Worm (Caenorhabditis elegans) whole organism, young adult: Measurements from ENCODE around the gene K11H3.8.

ENCODE experiments used
- T26A5.8 ChIP-seq: sonication (generic microtip); optimal IDR thresholded peaks from 2 replicates; lab custom pipeline; 2016; ENCODE audit warnings: missing genetic modification characterization, missing compliant biosample characterization
- Y53G8AR.9 ChIP-seq: fragments of 200-800 bp; sonication (Bioruptor generic); conservative IDR thresholded peaks from 2 replicates; pipeline ENCODE4 v1.3.6; 2022; ENCODE audit warnings: missing genetic modification reagents, missing genetic modification characterization, missing compliant biosample characterization
- Y56A3A.18 ChIP-seq: fragments of 200-800 bp; sonication (Bioruptor generic); IDR thresholded peaks from 2 replicates; pipeline ENCODE4 v1.3.6; 2022; ENCODE audit warnings: missing genetic modification reagents, missing genetic modification characterization, missing compliant biosample characterization
- ZK185.1 ChIP-seq: sonication (generic microtip); optimal IDR thresholded peaks from 2 replicates; lab custom pipeline; 2016; ENCODE audit warnings: mild to moderate bottlenecking, missing genetic modification characterization, missing compliant biosample characterization; ENCODE audit not compliant: poor library complexity, severe bottlenecking
- athp-1 ChIP-seq: sonication (generic microtip); optimal IDR thresholded peaks from 2 replicates; lab custom pipeline; 2017; ENCODE audit warnings: mild to moderate bottlenecking, missing genetic modification characterization, missing compliant biosample characterization
- attf-3 ChIP-seq: fragments of 200-800 bp; sonication (Bioruptor generic); conservative IDR thresholded peaks from 2 replicates; pipeline ENCODE4 v1.3.6; 2022; ENCODE audit warnings: missing genetic modification reagents, missing genetic modification characterization, missing compliant biosample characterization
- attf-5 ChIP-seq: fragments of 200-800 bp; sonication (Bioruptor generic); optimal IDR thresholded peaks from 2 replicates; lab custom pipeline; 2018; ENCODE audit warnings: mild to moderate bottlenecking, missing genetic modification characterization, missing compliant biosample characterization
- bed-1 ChIP-seq: fragments of 200-800 bp; sonication (Bioruptor generic); IDR thresholded peaks from 2 replicates; pipeline ENCODE4 v1.3.6; 2022; ENCODE audit warnings: missing genetic modification reagents, missing genetic modification characterization, missing compliant biosample characterization
- cebp-1 ChIP-seq, 2 experiments: fragments of 200-800 bp in 1 of 2; sonication (Bioruptor generic) in 1 of 2; sonication (generic microtip) in 1 of 2; IDR thresholded peaks in 1 of 2; optimal IDR thresholded peaks in 1 of 2; 2 replicates each; pipeline versions ENCODE4 v1.3.6 to Lab custom; 2017 to 2022; ENCODE audit warnings: missing compliant biosample characterization in 2 of 2, missing genetic modification characterization in 2 of 2, mild to moderate bottlenecking in 1 of 2, missing genetic modification reagents in 1 of 2, moderate library complexity in 1 of 2
- ceh-100 ChIP-seq: fragments of 200-800 bp; sonication (Bioruptor generic); IDR thresholded peaks from 2 replicates; pipeline ENCODE4 v1.3.6; 2022; ENCODE audit warnings: missing genetic modification reagents, missing genetic modification characterization, missing compliant biosample characterization
- ceh-79 ChIP-seq: sonication (generic microtip); optimal IDR thresholded peaks from 2 replicates; lab custom pipeline; 2017; ENCODE audit warnings: mild to moderate bottlenecking, missing genetic modification characterization, missing compliant biosample characterization
- dox-1 ChIP-seq: fragments of 200-800 bp; sonication (Bioruptor generic); IDR thresholded peaks from 2 replicates; pipeline ENCODE4 v1.3.6; 2022; ENCODE audit warnings: missing genetic modification reagents, missing genetic modification characterization, missing compliant biosample characterization
- dpff-1 ChIP-seq: sonication (generic microtip); optimal IDR thresholded peaks from 2 replicates; lab custom pipeline; 2017; ENCODE audit warnings: mild to moderate bottlenecking, missing genetic modification characterization, missing compliant biosample characterization
- efl-1 ChIP-seq: fragments of 150-350 bp; optimal IDR thresholded peaks from 2 replicates; lab custom pipeline; 2014; ENCODE audit warnings: missing biosample characterization, missing genetic modification reagents, missing genetic modification characterization
- egl-18 ChIP-seq: fragments of 200-800 bp; sonication (Bioruptor generic); IDR thresholded peaks from 2 replicates; pipeline ENCODE4 v1.3.6; 2022; ENCODE audit warnings: missing genetic modification reagents, missing genetic modification characterization, missing compliant biosample characterization
- egrh-3 ChIP-seq: fragments of 200-800 bp; sonication (Bioruptor generic); IDR thresholded peaks from 2 replicates; pipeline ENCODE4 v1.3.6; 2022; ENCODE audit warnings: missing genetic modification reagents, missing genetic modification characterization, missing compliant biosample characterization
- ekl-4 ChIP-seq: fragments of 200-800 bp; sonication (Bioruptor generic); IDR thresholded peaks from 2 replicates; pipeline ENCODE4 v1.3.6; 2022; ENCODE audit warnings: missing genetic modification reagents, missing genetic modification characterization, missing compliant biosample characterization
- hlh-26 ChIP-seq: fragments of 200-800 bp; sonication (Bioruptor generic); conservative IDR thresholded peaks from 2 replicates; pipeline ENCODE4 v1.3.6; 2022; ENCODE audit warnings: missing genetic modification reagents, missing genetic modification characterization, missing compliant biosample characterization
- hmg-1.2 ChIP-seq: fragments of 200-800 bp; sonication (Bioruptor generic); IDR thresholded peaks from 2 replicates; pipeline ENCODE4 v1.3.6; 2022; ENCODE audit warnings: missing genetic modification reagents, missing genetic modification characterization, missing compliant biosample characterization
- let-607 ChIP-seq, 2 experiments: fragments of 200-800 bp in 1 of 2; sonication (Bioruptor generic) in 1 of 2; sonication (generic microtip) in 1 of 2; optimal IDR thresholded peaks; 2 replicates each; lab custom pipeline; 2016 to 2018; ENCODE audit warnings: mild to moderate bottlenecking in 2 of 2, missing compliant biosample characterization in 2 of 2, missing genetic modification characterization in 2 of 2, moderate library complexity in 2 of 2, missing genotype in 1 of 2
- lir-1 ChIP-seq: fragments of 200-800 bp; sonication (Bioruptor generic); conservative IDR thresholded peaks from 2 replicates; pipeline ENCODE4 v1.3.6; 2022; ENCODE audit warnings: missing genetic modification reagents, missing genetic modification characterization, missing compliant biosample characterization
- lsl-1 ChIP-seq: fragments of 200-800 bp; sonication (Bioruptor generic); optimal IDR thresholded peaks from 2 replicates; lab custom pipeline; 2018; ENCODE audit warnings: mild to moderate bottlenecking, missing genetic modification characterization, moderate library complexity, missing compliant biosample characterization
- lsy-27 ChIP-seq: sonication (generic microtip); optimal IDR thresholded peaks from 2 replicates; lab custom pipeline; 2017; ENCODE audit warnings: missing genetic modification characterization, mild to moderate bottlenecking, missing compliant biosample characterization, antibody characterized with exemption, missing genotype, borderline replicate concordance; ENCODE audit not compliant: insufficient read depth
- mel-28 ChIP-seq: sonication (generic microtip); optimal IDR thresholded peaks from 2 replicates; lab custom pipeline; 2016; ENCODE audit warnings: borderline replicate concordance, mild to moderate bottlenecking, missing genetic modification characterization, missing compliant biosample characterization
- nhr-179 ChIP-seq: sonication (generic microtip); optimal IDR thresholded peaks from 2 replicates; lab custom pipeline; 2016; ENCODE audit warnings: mild to moderate bottlenecking, missing genetic modification characterization, missing compliant biosample characterization
- nhr-80 ChIP-seq: sonication (generic microtip); optimal IDR thresholded peaks from 2 replicates; lab custom pipeline; 2016; ENCODE audit warnings: missing genetic modification characterization, missing compliant biosample characterization
- nhr-90 ChIP-seq: sonication (generic microtip); optimal IDR thresholded peaks from 2 replicates; lab custom pipeline; 2016; ENCODE audit warnings: missing genotype, mild to moderate bottlenecking, missing genetic modification characterization, missing compliant biosample characterization
- pbrm-1 ChIP-seq: fragments of 200-800 bp; sonication (Bioruptor generic); IDR thresholded peaks from 2 replicates; pipeline ENCODE4 v1.3.6; 2022; ENCODE audit warnings: missing genetic modification reagents, missing genetic modification characterization, missing compliant biosample characterization
- rcor-1 ChIP-seq: fragments of 200-800 bp; sonication (Bioruptor generic); IDR thresholded peaks from 2 replicates; pipeline ENCODE4 v1.3.6; 2022; ENCODE audit warnings: missing genetic modification reagents, missing genetic modification characterization, missing compliant biosample characterization
- repo-1 ChIP-seq: sonication (generic microtip); optimal IDR thresholded peaks from 2 replicates; lab custom pipeline; 2017; ENCODE audit warnings: mild to moderate bottlenecking, missing genetic modification characterization, missing compliant biosample characterization
- somi-1 ChIP-seq: fragments of 200-800 bp; sonication (Bioruptor generic); optimal IDR thresholded peaks from 2 replicates; lab custom pipeline; 2018; ENCODE audit warnings: mild to moderate bottlenecking, missing genetic modification characterization, missing compliant biosample characterization
- xnd-1 ChIP-seq: sonication (generic microtip); optimal IDR thresholded peaks from 2 replicates; lab custom pipeline; 2016; ENCODE audit warnings: missing genotype, missing genetic modification reagents, missing genetic modification characterization, missing compliant biosample characterization
- zfh-2 ChIP-seq: fragments of 200-800 bp; sonication (Bioruptor generic); conservative IDR thresholded peaks from 2 replicates; pipeline ENCODE4 v1.3.6; 2022; ENCODE audit warnings: missing genetic modification reagents, missing genetic modification characterization, missing compliant biosample characterization
- ztf-22 ChIP-seq: fragments of 200-800 bp; sonication (Bioruptor generic); optimal IDR thresholded peaks from 2 replicates; lab custom pipeline; 2018; ENCODE audit warnings: mild to moderate bottlenecking, missing genetic modification characterization, moderate library complexity, missing compliant biosample characterization
- ztf-25 ChIP-seq: fragments of 200-800 bp; sonication (Bioruptor generic); IDR thresholded peaks from 2 replicates; pipeline ENCODE4 v1.3.6; 2022; ENCODE audit warnings: missing genetic modification reagents, missing genetic modification characterization, missing compliant biosample characterization
- ztf-26 ChIP-seq: sonication (generic microtip); optimal IDR thresholded peaks from 2 replicates; lab custom pipeline; 2017; ENCODE audit warnings: missing genetic modification characterization, missing compliant biosample characterization

The K11H3.8 gene

DNA sequence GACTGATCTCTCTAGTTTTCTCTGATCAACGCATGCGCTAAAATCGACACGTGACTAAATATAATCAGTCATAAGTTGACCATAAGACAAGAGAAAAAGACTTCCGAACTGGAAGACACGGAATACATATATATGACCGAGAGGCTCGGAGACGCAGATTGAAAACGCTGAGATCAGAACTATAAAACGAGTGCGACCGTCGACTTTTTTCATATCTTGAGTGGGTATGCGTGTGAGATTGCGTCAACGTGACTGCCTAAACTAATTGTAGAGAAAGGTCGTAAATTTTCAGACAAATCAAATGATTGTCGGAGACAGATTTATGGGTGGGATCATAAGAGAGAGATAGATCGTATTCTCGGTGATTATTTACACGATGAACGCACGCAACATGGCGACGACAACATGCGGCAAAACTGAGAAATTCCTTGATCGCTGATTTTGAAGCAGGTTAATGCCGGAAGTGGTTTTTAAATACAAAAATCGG, 27.4 kb upstream of the K11H3.8 start (continued):
- TF ChIP-seq ztf-25 (GFP tag; lab: Robert Waterston, UW), result no peak
- no peak for TF ChIP-seq somi-1 (GFP tag; lab: Kevin White, UChicago)
- TF ChIP-seq zfh-2 (GFP tag; lab: Robert Waterston, UW), result no peak
- TF ChIP-seq attf-5 (GFP tag; lab: Kevin White, UChicago), result peak; percentile 47
- TF ChIP-seq nhr-80, result peak; percentile 51
- no peak for TF ChIP-seq mel-28 (tag; lab: Kevin White, UChicago)
- TF ChIP-seq nhr-179 (tag; lab: Kevin White, UChicago), result no peak
- peak; percentile 26 for TF ChIP-seq ztf-26 (tag; lab: Kevin White, UChicago)
- TF ChIP-seq lsy-27 (tag; lab: Kevin White, UChicago), result no peak
- TF ChIP-seq athp-1, result no peak
- no peak for TF ChIP-seq rcor-1
- TF ChIP-seq dpff-1 (tag; lab: Kevin White, UChicago), result no peak
- no peak for TF ChIP-seq ztf-22 (GFP tag; lab: Kevin White, UChicago)
- no peak for TF ChIP-seq xnd-1 (tag; lab: Kevin White, UChicago)
- TF ChIP-seq bed-1, result no peak
- no peak for TF ChIP-seq ekl-4 (GFP tag; lab: Robert Waterston, UW)
- TF ChIP-seq let-607 (tag; optimal IDR thresholded peaks at IDR 0.05; lab: Kevin White, UChicago), result no peak
- TF ChIP-seq attf-3 (GFP tag; lab: Robert Waterston, UW), result no peak
- TF ChIP-seq ceh-100, result no peak
- no peak for TF ChIP-seq ceh-79 (tag; lab: Kevin White, UChicago)
- no peak for TF ChIP-seq lsl-1 (GFP tag; lab: Kevin White, UChicago)
- no peak for TF ChIP-seq T26A5.8 (tag; lab: Kevin White, UChicago)

DNA sequence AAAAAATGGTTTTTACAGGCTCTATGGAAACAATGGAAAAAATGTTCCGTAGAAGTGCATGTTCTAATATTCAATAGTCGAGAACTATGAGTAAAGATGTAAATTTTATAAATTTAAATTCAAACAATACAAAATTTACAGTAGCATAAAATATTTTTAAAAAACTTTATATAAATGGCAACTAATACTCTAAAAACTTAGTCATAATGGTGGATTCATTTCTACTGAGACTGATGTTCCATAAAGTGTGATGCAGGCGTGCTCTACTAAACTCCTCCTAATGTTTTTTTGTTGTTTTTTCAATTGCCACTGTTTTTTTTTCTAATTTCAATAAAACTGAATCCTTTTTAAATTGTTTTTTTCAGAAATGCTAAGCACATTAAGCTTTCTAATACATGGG, 26.8 kb upstream of the K11H3.8 start, which contains the start of gene gtap-2:
Gene gtap-2, plus strand, starts transcription at position 366 of the 400 bp plus-strand sequence.
- peak; percentile 85 for TF ChIP-seq ceh-100
- TF ChIP-seq egrh-3, result no peak
- peak; percentile 7 for TF ChIP-seq ZK185.1 (tag; lab: Kevin White, UChicago)
- TF ChIP-seq, all 124 proteins: peak for 2

DNA sequence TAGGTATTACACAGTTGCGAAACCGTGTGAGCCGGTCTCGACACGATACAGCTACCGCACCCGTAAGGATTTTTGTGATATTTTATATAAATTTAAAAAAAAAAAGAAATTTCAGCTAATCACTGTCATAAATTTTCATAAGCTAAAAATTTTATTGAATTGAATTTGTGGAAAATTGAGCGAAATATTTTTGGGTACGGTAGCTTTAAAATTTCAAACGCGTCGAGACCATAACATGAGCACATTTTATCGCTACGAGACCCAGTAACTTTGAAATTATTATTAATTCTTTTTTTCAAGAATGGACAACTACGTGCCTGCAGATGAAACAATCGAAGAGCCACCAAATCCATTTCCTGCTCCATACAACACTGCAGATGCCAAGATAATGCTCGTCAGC, 21.8 kb upstream of the K11H3.8 start, which contains the start of gene ZK632.14:
Gene ZK632.14, plus strand, starts transcription at position 301 of the 400 bp plus-strand sequence.
- TF ChIP-seq attf-3 (GFP tag; lab: Robert Waterston, UW) (no peak), Y56A3A.18 (GFP tag; lab: Robert Waterston, UW) (no peak)

DNA sequence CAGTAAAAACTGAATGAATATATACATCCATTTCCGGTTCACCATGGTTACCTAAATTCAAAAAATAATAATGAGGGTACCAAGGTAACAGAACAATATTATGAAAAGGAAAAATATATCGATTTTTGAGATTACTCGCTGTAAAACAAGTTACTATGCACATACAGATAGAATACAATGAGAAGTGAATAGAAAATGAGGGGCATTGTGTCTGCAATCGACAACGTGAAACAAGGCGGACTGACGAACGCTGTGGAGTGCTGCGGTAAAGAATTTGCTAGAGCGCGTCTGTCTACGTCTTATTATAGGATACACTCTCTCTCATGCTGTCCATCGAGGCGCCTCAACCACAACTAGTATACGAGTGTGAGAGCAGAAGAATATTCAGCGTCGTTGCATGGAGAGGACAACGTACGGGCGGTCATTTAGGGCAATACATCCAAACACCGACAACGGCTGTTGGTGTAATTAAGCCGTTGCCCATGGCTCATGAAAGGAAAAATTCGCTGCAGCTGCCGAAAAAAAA, 17.8 kb upstream of the K11H3.8 start, which contains the start of gene cnx-1:
Gene cnx-1, minus strand, starts transcription at position 51 of the 526 bp plus-strand sequence.
- TF ChIP-seq Y53G8AR.9 (GFP tag; lab: Robert Waterston, UW), result 0 out of 2 replicates have a peak, but pooled peaks have one; percentile 15
- 0 out of 2 replicates have a peak, but pooled peaks have one; percentile 35 for TF ChIP-seq rcor-1
- TF ChIP-seq dox-1 (GFP tag; lab: Robert Waterston, UW), result peak; percentile 8; the same call in 1 of the 2 replicates
- peak; percentile 37; the same call in 1 of the 2 replicates for TF ChIP-seq hmg-1.2 (GFP tag; lab: Robert Waterston, UW)
- no peak for TF ChIP-seq cebp-1 (GFP tag; IDR thresholded peaks at IDR 0.05; lab: Robert Waterston, UW)
- TF ChIP-seq cebp-1 (tag; optimal IDR thresholded peaks at IDR 0.05; lab: Kevin White, UChicago), result peak; percentile 25
- peak; percentile 42; the same call in 1 of the 2 replicates for TF ChIP-seq pbrm-1
- no peak for TF ChIP-seq hlh-26 (GFP tag; lab: Robert Waterston, UW)
- TF ChIP-seq lir-1 (GFP tag; lab: Robert Waterston, UW), result no peak
- TF ChIP-seq efl-1 (GFP tag; lab: Kevin White, UChicago), result no peak
- no peak for TF ChIP-seq egl-18 (GFP tag; lab: Robert Waterston, UW)
- TF ChIP-seq nhr-90, result no peak
- TF ChIP-seq nhr-80, result peak; percentile 2
- no peak for TF ChIP-seq repo-1
